Worm (Caenorhabditis elegans) whole organism, L3 larva: ENCODE measurements around the gene EEED8.12.

ENCODE experiments used
- R02D3.7 ChIP-seq: fragments of 150-350 bp; optimal IDR thresholded peaks from 2 replicates; lab custom pipeline; 2014; ENCODE audit warnings: missing biosample characterization, missing genetic modification characterization
- ZK546.5 ChIP-seq: sonication (generic microtip); optimal IDR thresholded peaks from 2 replicates; lab custom pipeline; 2017; ENCODE audit warnings: missing biosample characterization, missing genetic modification characterization
- ceh-16 ChIP-seq: sonication (generic microtip); optimal IDR thresholded peaks from 2 replicates; lab custom pipeline; 2017; ENCODE audit warnings: missing biosample characterization, missing genetic modification characterization
- ceh-82 ChIP-seq: fragments of 150-350 bp; optimal IDR thresholded peaks from 2 replicates; lab custom pipeline; 2014; ENCODE audit warnings: missing biosample characterization, missing genetic modification characterization
- ceh-9 ChIP-seq: sonication (generic microtip); optimal IDR thresholded peaks from 2 replicates; lab custom pipeline; 2018; ENCODE audit warnings: missing biosample characterization, missing genetic modification characterization
- daf-12 ChIP-seq: fragments of 150-350 bp; optimal IDR thresholded peaks from 2 replicates; lab custom pipeline; 2014; ENCODE audit warnings: missing biosample characterization, missing genetic modification reagents, missing genetic modification characterization
- egl-27 ChIP-seq: sonication (generic microtip); optimal IDR thresholded peaks from 4 replicates; lab custom pipeline; 2017; ENCODE audit warnings: missing biosample characterization, missing genetic modification reagents, missing genetic modification characterization
- egl-5 ChIP-seq: fragments of 150-350 bp; optimal IDR thresholded peaks from 2 replicates; lab custom pipeline; 2017; ENCODE audit warnings: missing biosample characterization, missing genetic modification reagents, missing genetic modification characterization, inconsistent platforms
- elt-1 ChIP-seq: fragments of 150-350 bp; optimal IDR thresholded peaks from 2 replicates; lab custom pipeline; 2014; ENCODE audit warnings: missing biosample characterization, missing genetic modification characterization
- elt-2 ChIP-seq: sonication (generic microtip); optimal IDR thresholded peaks from 2 replicates; lab custom pipeline; 2016; ENCODE audit warnings: missing genetic modification reagents, mild to moderate bottlenecking, missing genetic modification characterization, missing compliant biosample characterization
- elt-3 ChIP-seq, 3 experiments: fragments of 150-350 bp in 1 of 3; sonication (generic microtip) in 2 of 3; optimal IDR thresholded peaks; 2 replicates in 2 of 3; 4 replicates in 1 of 3; lab custom pipeline; 2014 to 2017; ENCODE audit warnings: missing biosample characterization in 3 of 3, missing genetic modification characterization in 3 of 3
- eor-1 ChIP-seq, 2 experiments: fragments of 150-350 bp; optimal IDR thresholded peaks; 2 replicates each; lab custom pipeline; 2014 to 2018; ENCODE audit warnings: missing biosample characterization in 2 of 2, missing genetic modification characterization in 2 of 2
- fkh-10 ChIP-seq: sonication (generic microtip); optimal IDR thresholded peaks from 2 replicates; lab custom pipeline; 2017; ENCODE audit warnings: missing biosample characterization, missing genetic modification reagents, missing genetic modification characterization
- fkh-2 ChIP-seq: fragments of 150-350 bp; optimal IDR thresholded peaks from 2 replicates; lab custom pipeline; 2014; ENCODE audit warnings: missing biosample characterization, missing genetic modification reagents, missing genetic modification characterization
- fos-1 ChIP-seq: fragments of 150-350 bp; optimal IDR thresholded peaks from 2 replicates; lab custom pipeline; 2014; ENCODE audit warnings: missing biosample characterization, missing genetic modification characterization
- lin-15B ChIP-seq: fragments of 150-350 bp; optimal IDR thresholded peaks from 2 replicates; lab custom pipeline; 2014; ENCODE audit warnings: missing biosample characterization, missing genetic modification characterization
- lin-39 ChIP-seq: fragments of 150-350 bp; optimal IDR thresholded peaks from 2 replicates; lab custom pipeline; 2018; ENCODE audit warnings: missing biosample characterization, missing genetic modification reagents, missing genetic modification characterization
- mdl-1 ChIP-seq: fragments of 150-350 bp; optimal IDR thresholded peaks from 2 replicates; lab custom pipeline; 2014; ENCODE audit warnings: missing biosample characterization, missing genetic modification characterization
- mml-1 ChIP-seq: fragments of 150-350 bp; sonication (generic microtip); optimal IDR thresholded peaks from 3 replicates; lab custom pipeline; 2014; ENCODE audit warnings: missing biosample characterization, missing genetic modification characterization
- nfya-1 ChIP-seq: sonication (generic microtip); optimal IDR thresholded peaks from 2 replicates; lab custom pipeline; 2017; ENCODE audit warnings: missing genetic modification characterization, mild to moderate bottlenecking, missing compliant biosample characterization, antibody characterized with exemption, moderate library complexity; ENCODE audit not compliant: insufficient read depth
- nhr-11 ChIP-seq: fragments of 150-350 bp; optimal IDR thresholded peaks from 2 replicates; lab custom pipeline; 2014; ENCODE audit warnings: missing biosample characterization, missing genetic modification characterization
- nhr-12 ChIP-seq: fragments of 150-350 bp; optimal IDR thresholded peaks from 2 replicates; lab custom pipeline; 2014; ENCODE audit warnings: missing biosample characterization, missing genetic modification characterization
- nhr-23 ChIP-seq: fragments of 150-350 bp; optimal IDR thresholded peaks from 2 replicates; lab custom pipeline; 2014; ENCODE audit warnings: missing biosample characterization, missing genetic modification reagents, missing genetic modification characterization
- nhr-25 ChIP-seq: sonication (generic microtip); optimal IDR thresholded peaks from 2 replicates; lab custom pipeline; 2017; ENCODE audit warnings: missing biosample characterization, missing genetic modification characterization
- nhr-28 ChIP-seq: fragments of 150-350 bp; optimal IDR thresholded peaks from 2 replicates; lab custom pipeline; 2014; ENCODE audit warnings: missing biosample characterization, missing genetic modification characterization
- nhr-76 ChIP-seq: fragments of 150-350 bp; sonication (generic microtip); optimal IDR thresholded peaks from 5 replicates; lab custom pipeline; 2014; ENCODE audit warnings: missing biosample characterization, missing genetic modification characterization
- nhr-77 ChIP-seq: fragments of 150-350 bp; optimal IDR thresholded peaks from 2 replicates; lab custom pipeline; 2014; ENCODE audit warnings: missing biosample characterization, missing genetic modification characterization
- pha-4 ChIP-seq: fragments of 150-350 bp; optimal IDR thresholded peaks from 2 replicates; lab custom pipeline; 2014; ENCODE audit warnings: missing biosample characterization, missing genetic modification reagents, missing genetic modification characterization
- sea-2 ChIP-seq: fragments of 150-350 bp; sonication (generic microtip); optimal IDR thresholded peaks from 4 replicates; lab custom pipeline; 2014; ENCODE audit warnings: missing biosample characterization, missing genetic modification reagents, missing genetic modification characterization
- skn-1 ChIP-seq: fragments of 150-350 bp; optimal IDR thresholded peaks from 2 replicates; lab custom pipeline; 2014; ENCODE audit warnings: missing biosample characterization, missing genetic modification characterization
- tbx-2 ChIP-seq: sonication (generic microtip); optimal IDR thresholded peaks from 2 replicates; lab custom pipeline; 2016; ENCODE audit warnings: mild to moderate bottlenecking, missing genetic modification characterization, missing compliant biosample characterization
- unc-39 ChIP-seq: sonication (generic microtip); optimal IDR thresholded peaks from 4 replicates; lab custom pipeline; 2017; ENCODE audit warnings: missing biosample characterization, missing genetic modification characterization
- unc-62 ChIP-seq: fragments of 150-350 bp; sonication (generic microtip); optimal IDR thresholded peaks from 4 replicates; lab custom pipeline; 2014; ENCODE audit warnings: missing biosample characterization, missing genetic modification reagents, missing genetic modification characterization
- zag-1 ChIP-seq: fragments of 150-350 bp; optimal IDR thresholded peaks from 2 replicates; lab custom pipeline; 2014; ENCODE audit warnings: missing biosample characterization, missing genetic modification characterization
- ztf-11 ChIP-seq: fragments of 150-350 bp; optimal IDR thresholded peaks from 2 replicates; lab custom pipeline; 2014; ENCODE audit warnings: missing biosample characterization, missing genetic modification characterization

Gene EEED8.12

ce11 chrII:5373275-5374047, 35.4 kb downstream of the EEED8.12 start, which contains the start of the genes agt-2 and F09E5.3 (continued):
- TF ChIP-seq unc-62 (GFP tag; lab: Kevin White, UChicago), result peak; percentile 13
- TF ChIP-seq fkh-10, result peak; percentile 74
- TF ChIP-seq R02D3.7 (tag; lab: Kevin White, UChicago), result peak; percentile 75
- TF ChIP-seq nfya-1, result peak; percentile 88
- TF ChIP-seq nhr-12 (tag; lab: Kevin White, UChicago), result no peak
- no peak for TF ChIP-seq mdl-1 (tag; lab: Kevin White, UChicago)
- TF ChIP-seq eor-1 (tag; optimal IDR thresholded peaks at IDR 0.05; lab: Kevin White, UChicago), result no peak
- TF ChIP-seq skn-1 (tag; lab: Kevin White, UChicago), result peak; percentile 23
- TF ChIP-seq nhr-25, result peak; percentile 95
- no peak for TF ChIP-seq egl-27 (tag; lab: Kevin White, UChicago)
- peak; percentile 31 for TF ChIP-seq zag-1
- TF ChIP-seq pha-4 (tag; lab: Kevin White, UChicago), result peak; percentile 97
- TF ChIP-seq nhr-76 (tag; lab: Kevin White, UChicago), result no peak
- no peak for TF ChIP-seq fkh-2 (tag; lab: Kevin White, UChicago)
- TF ChIP-seq, all 47 proteins: peak for 27

ce11 chrII:5370641-5371040, 38.2 kb downstream of the EEED8.12 start, which contains the start of gene F09E5.12:
F09E5.12 (minus strand) TSS chrII:5370741.
- TF ChIP-seq nhr-23 (tag; lab: Kevin White, UChicago) (no peak), mml-1 (tag; lab: Kevin White, UChicago) (no peak), nhr-11 (tag; lab: Kevin White, UChicago) (no peak), elt-2 (tag; lab: Kevin White, UChicago) (no peak), nhr-77 (tag; lab: Kevin White, UChicago) (no peak), unc-62 (GFP tag; lab: Kevin White, UChicago) (no peak), ceh-82 (tag; lab: Kevin White, UChicago) (no peak), nhr-12 (tag; lab: Kevin White, UChicago) (no peak), sea-2 (no peak), ZK546.5 (tag; lab: Kevin White, UChicago) (no peak), daf-12 (tag; lab: Kevin White, UChicago) (no peak), fos-1 (tag; lab: Kevin White, UChicago) (no peak), nhr-25 (no peak), fkh-2 (tag; lab: Kevin White, UChicago) (no peak), egl-27 (tag; lab: Kevin White, UChicago) (no peak), ztf-11 (tag; lab: Kevin White, UChicago) (no peak), unc-39 (tag; lab: Kevin White, UChicago) (no peak), lin-39 (tag; lab: Kevin White, UChicago) (no peak), elt-1 (tag; lab: Kevin White, UChicago) (no peak)

- TF ChIP-seq ceh-9 (tag; lab: Kevin White, UChicago) (no peak), egl-5 (tag; lab: Kevin White, UChicago) (no peak), nhr-28 (no peak)
Measured at ce11 chrII:5365645-5366044, 43.2 kb downstream of the EEED8.12 start, which contains the start of gene F09E5.16. F09E5.16 (minus strand) TSS chrII:5365745.

DNA sequence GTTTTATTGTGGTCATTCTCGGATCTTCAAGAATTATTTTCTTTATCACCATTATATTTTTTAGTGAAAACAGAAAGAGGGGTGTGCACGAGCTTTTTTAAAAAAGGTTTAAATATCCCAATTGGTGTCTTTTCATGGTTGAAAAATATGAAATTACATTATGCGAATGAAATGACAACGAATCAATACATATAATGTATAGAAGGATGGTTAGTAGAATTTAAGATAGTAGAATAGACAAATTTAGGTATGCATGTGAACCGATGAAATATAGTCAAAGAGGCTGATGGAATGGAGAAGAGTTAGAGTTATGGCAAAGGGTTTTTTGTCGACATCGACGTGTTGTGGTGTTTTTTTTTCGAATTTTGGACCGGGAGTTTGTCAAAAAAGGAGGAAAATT, 44.3 kb downstream of the EEED8.12 start:
- TF ChIP-seq lin-15B (tag; lab: Kevin White, UChicago), result no peak
- TF ChIP-seq mdl-1 (tag; lab: Kevin White, UChicago), result no peak
- no peak for TF ChIP-seq fkh-10
- TF ChIP-seq elt-3 (tag; optimal IDR thresholded peaks at IDR 0.05; lab: Kevin White, UChicago), result no peak
- no peak for TF ChIP-seq R02D3.7 (tag; lab: Kevin White, UChicago)
- no peak for TF ChIP-seq nhr-11 (tag; lab: Kevin White, UChicago)
- no peak for TF ChIP-seq mml-1 (tag; lab: Kevin White, UChicago)
- TF ChIP-seq ceh-16 (tag; lab: Kevin White, UChicago), result no peak
- no peak for TF ChIP-seq nfya-1
- no peak for TF ChIP-seq elt-1 (tag; lab: Kevin White, UChicago)
- TF ChIP-seq tbx-2 (tag; lab: Kevin White, UChicago), result no peak
- TF ChIP-seq elt-2 (tag; lab: Kevin White, UChicago), result no peak
- no peak for TF ChIP-seq zag-1
- TF ChIP-seq nhr-76 (tag; lab: Kevin White, UChicago), result no peak
